Fruit fly (Drosophila melanogaster) whole organism, embryonic: ENCODE data around the gene Targ3.

Source experiments
- Bgb ChIP-seq: fragments of 200-800 bp; sonication (Bioruptor generic); IDR thresholded peaks from 2 replicates; pipeline ENCODE4 v1.3.6; 2022; ENCODE audit warnings: missing biosample characterization, missing genetic modification characterization; ENCODE audit not compliant: partially characterized antibody
- Bteb2 ChIP-seq: fragments of 200-800 bp; sonication (Bioruptor generic); optimal IDR thresholded peaks from 2 replicates; lab custom pipeline; 2016; ENCODE audit warnings: missing biosample characterization, missing genetic modification characterization
- CG10274 ChIP-seq: fragments of 200-800 bp; sonication (Bioruptor generic); optimal IDR thresholded peaks from 3 replicates; lab custom pipeline; 2017; ENCODE audit warnings: missing biosample characterization, mild to moderate bottlenecking, missing genetic modification characterization
- CG10321 ChIP-seq: fragments of 200-800 bp; sonication (Bioruptor generic); IDR thresholded peaks from 2 replicates; pipeline ENCODE4 v1.3.6; 2022; ENCODE audit warnings: missing biosample characterization, missing genetic modification characterization
- CG10565 ChIP-seq: fragments of 200-800 bp; sonication (Bioruptor generic); optimal IDR thresholded peaks from 3 replicates; lab custom pipeline; 2016; ENCODE audit warnings: missing biosample characterization, mild to moderate bottlenecking, missing genetic modification characterization
- CG12071 ChIP-seq: fragments of 200-800 bp; sonication (Bioruptor generic); optimal IDR thresholded peaks from 3 replicates; lab custom pipeline; 2018; ENCODE audit warnings: missing biosample characterization, mild to moderate bottlenecking, missing genetic modification characterization
- CG12942 ChIP-seq: fragments of 200-800 bp; sonication (Bioruptor generic); optimal IDR thresholded peaks from 3 replicates; lab custom pipeline; 2016; ENCODE audit warnings: missing biosample characterization, missing genetic modification characterization
- CG14860 ChIP-seq: fragments of 200-800 bp; sonication (Bioruptor generic); IDR thresholded peaks from 3 replicates; pipeline ENCODE4 v1.3.6; 2022; ENCODE audit warnings: missing biosample characterization, missing genetic modification characterization; ENCODE audit not compliant: partially characterized antibody
- CG14965 ChIP-seq: fragments of 200-800 bp; sonication (Bioruptor generic); optimal IDR thresholded peaks from 2 replicates; lab custom pipeline; 2016; ENCODE audit warnings: missing biosample characterization, missing genetic modification characterization, borderline replicate concordance
- CG15073 ChIP-seq: fragments of 200-800 bp; sonication (Bioruptor generic); optimal IDR thresholded peaks from 2 replicates; lab custom pipeline; 2016; ENCODE audit warnings: missing biosample characterization, missing genetic modification characterization
- CG15514 ChIP-seq: fragments of 200-800 bp; sonication (Bioruptor generic); optimal IDR thresholded peaks from 3 replicates; lab custom pipeline; 2017; ENCODE audit warnings: missing biosample characterization, missing genetic modification characterization, mild to moderate bottlenecking, moderate library complexity, missing genetic modification reagents
- CG16813 ChIP-seq: fragments of 200-800 bp; sonication (Bioruptor generic); IDR thresholded peaks from 3 replicates; pipeline ENCODE4 v1.3.6; 2022; ENCODE audit warnings: missing biosample characterization, missing genetic modification characterization; ENCODE audit not compliant: partially characterized antibody
- CG17829 ChIP-seq: fragments of 200-800 bp; optimal IDR thresholded peaks from 2 replicates; lab custom pipeline; 2019; ENCODE audit warnings: missing biosample characterization, mild to moderate bottlenecking, missing genetic modification characterization, moderate library complexity
- CG2875 ChIP-seq: fragments of 200-800 bp; sonication (Bioruptor generic); optimal IDR thresholded peaks from 2 replicates; lab custom pipeline; 2017; ENCODE audit warnings: missing biosample characterization, mild to moderate bottlenecking, missing genetic modification characterization, missing genetic modification reagents
- CG32772 ChIP-seq: fragments of 200-800 bp; sonication (Bioruptor generic); IDR thresholded peaks from 2 replicates; pipeline ENCODE4 v1.3.6; 2022; ENCODE audit warnings: missing biosample characterization, missing genetic modification characterization
- CG34224 ChIP-seq: fragments of 200-800 bp; sonication (Bioruptor generic); IDR thresholded peaks from 3 replicates; pipeline ENCODE4 v1.3.6; 2022; ENCODE audit warnings: missing biosample characterization, missing genetic modification characterization; ENCODE audit not compliant: partially characterized antibody
- CG3995 ChIP-seq: fragments of 200-800 bp; sonication (Bioruptor generic); optimal IDR thresholded peaks from 3 replicates; lab custom pipeline; 2016; ENCODE audit warnings: missing biosample characterization, missing genetic modification characterization
- CG4282 ChIP-seq: fragments of 200-800 bp; sonication (Bioruptor generic); optimal IDR thresholded peaks from 2 replicates; lab custom pipeline; 2016; ENCODE audit warnings: missing biosample characterization, missing genetic modification characterization
- CG7987 ChIP-seq: fragments of 200-800 bp; sonication (Bioruptor generic); optimal IDR thresholded peaks from 2 replicates; lab custom pipeline; 2018; ENCODE audit warnings: missing biosample characterization, mild to moderate bottlenecking, missing genetic modification characterization, moderate library complexity
- Dip3 ChIP-seq: fragments of 200-800 bp; sonication (Bioruptor generic); optimal IDR thresholded peaks from 3 replicates; lab custom pipeline; 2016; ENCODE audit warnings: missing biosample characterization, missing genetic modification characterization
- GATAe ChIP-seq: fragments of 200-800 bp; sonication (Bioruptor generic); conservative IDR thresholded peaks from 2 replicates; pipeline ENCODE4 v1.3.6; 2022; ENCODE audit warnings: missing biosample characterization, missing genetic modification characterization
- HHEX ChIP-seq: fragments of 200-800 bp; sonication (Bioruptor generic); optimal IDR thresholded peaks from 3 replicates; lab custom pipeline; 2017; ENCODE audit warnings: missing biosample characterization, mild to moderate bottlenecking, missing genetic modification characterization, missing genetic modification reagents
- Hr78 ChIP-seq, 2 experiments: fragments of 200-800 bp in 1 of 2; fragments of >200 bp in 1 of 2; sonication (Bioruptor generic) in 1 of 2; optimal IDR thresholded peaks; 2 replicates each; lab custom pipeline; 2017 to 2019; ENCODE audit warnings: missing biosample characterization in 2 of 2, missing genetic modification characterization in 2 of 2, mild to moderate bottlenecking in 1 of 2, moderate library complexity in 1 of 2
- Jarid2 ChIP-seq: fragments of 200-800 bp; sonication (Bioruptor generic); optimal IDR thresholded peaks from 3 replicates; lab custom pipeline; 2017; ENCODE audit warnings: mild to moderate bottlenecking, missing biosample characterization, missing genetic modification reagents, missing genetic modification characterization
- Lhr ChIP-seq: fragments of 200-800 bp; sonication (Bioruptor generic); optimal IDR thresholded peaks from 3 replicates; lab custom pipeline; 2017; ENCODE audit warnings: mild to moderate bottlenecking, missing biosample characterization, missing genetic modification reagents, missing genetic modification characterization
- MBD-R2 ChIP-seq: fragments of 200-800 bp; sonication (Bioruptor generic); IDR thresholded peaks from 2 replicates; pipeline ENCODE4 v1.3.6; 2022; ENCODE audit warnings: missing biosample characterization, missing genetic modification characterization
- Oaz ChIP-seq: fragments of 200-800 bp; sonication (Bioruptor generic); IDR thresholded peaks from 2 replicates; pipeline ENCODE4 v1.3.6; 2022; ENCODE audit warnings: missing biosample characterization, missing genetic modification characterization
- Ptx1 ChIP-seq: fragments of 200-800 bp; sonication (Bioruptor generic); IDR thresholded peaks from 2 replicates; pipeline ENCODE4 v1.3.6; 2022; ENCODE audit warnings: missing biosample characterization, missing genetic modification characterization
- Ravus ChIP-seq: fragments of 200-800 bp; sonication (Bioruptor generic); IDR thresholded peaks from 2 replicates; pipeline ENCODE4 v1.3.6; 2022; ENCODE audit warnings: missing biosample characterization, missing genetic modification characterization
- Rfx ChIP-seq: fragments of 200-800 bp; sonication (Bioruptor generic); IDR thresholded peaks from 2 replicates; pipeline ENCODE4 v1.3.6; 2022; ENCODE audit warnings: missing biosample characterization, missing genetic modification characterization
- Rx ChIP-seq: fragments of 200-800 bp; sonication (Bioruptor generic); IDR thresholded peaks from 2 replicates; pipeline ENCODE4 v1.3.6; 2022; ENCODE audit warnings: missing biosample characterization, missing genetic modification characterization
- Sry-β ChIP-seq: fragments of 200-800 bp; sonication (Bioruptor generic); optimal IDR thresholded peaks from 2 replicates; lab custom pipeline; 2018; ENCODE audit warnings: missing biosample characterization, mild to moderate bottlenecking, missing genetic modification characterization, moderate library complexity
- Sry-δ ChIP-seq: fragments of 200-800 bp; sonication (Bioruptor generic); optimal IDR thresholded peaks from 2 replicates; lab custom pipeline; 2016; ENCODE audit warnings: missing biosample characterization, missing genetic modification characterization
- bcd ChIP-seq: fragments of 200-800 bp; sonication (Bioruptor generic); optimal IDR thresholded peaks from 2 replicates; lab custom pipeline; 2017; ENCODE audit warnings: missing biosample characterization, mild to moderate bottlenecking, missing genetic modification characterization
- cad ChIP-seq: fragments of >200 bp; optimal IDR thresholded peaks from 2 replicates; lab custom pipeline; 2017; ENCODE audit warnings: missing biosample characterization, missing genetic modification characterization
- cg ChIP-seq: fragments of 200-800 bp; sonication (Bioruptor generic); optimal IDR thresholded peaks from 3 replicates; lab custom pipeline; 2019; ENCODE audit warnings: missing biosample characterization, mild to moderate bottlenecking, missing genetic modification characterization, moderate library complexity
- croc ChIP-seq: fragments of 200-800 bp; sonication (Bioruptor generic); conservative IDR thresholded peaks from 3 replicates; pipeline ENCODE4 v1.3.6; 2022; ENCODE audit warnings: missing biosample characterization, missing genetic modification characterization
- fd64A ChIP-seq: fragments of 200-800 bp; sonication (Bioruptor generic); optimal IDR thresholded peaks from 3 replicates; lab custom pipeline; 2018; ENCODE audit warnings: missing biosample characterization, mild to moderate bottlenecking, missing genetic modification characterization
- grau ChIP-seq: fragments of 200-800 bp; optimal IDR thresholded peaks from 3 replicates; lab custom pipeline; 2019; ENCODE audit warnings: missing biosample characterization, mild to moderate bottlenecking, missing genetic modification characterization, moderate library complexity
- ham ChIP-seq: fragments of 200-800 bp; sonication (Bioruptor generic); IDR thresholded peaks from 2 replicates; pipeline ENCODE4 v1.3.6; 2022; ENCODE audit warnings: missing biosample characterization, missing genetic modification characterization
- kay ChIP-seq: fragments of 200-800 bp; sonication (Bioruptor generic); optimal IDR thresholded peaks from 2 replicates; lab custom pipeline; 2016; ENCODE audit warnings: missing biosample characterization, missing genetic modification characterization
- nerfin-2 ChIP-seq: fragments of 200-800 bp; sonication (Bioruptor generic); IDR thresholded peaks from 2 replicates; pipeline ENCODE4 v1.3.6; 2022; ENCODE audit warnings: missing biosample characterization, missing genetic modification characterization; ENCODE audit not compliant: partially characterized antibody
- pros ChIP-seq: fragments of 200-800 bp; sonication (Bioruptor generic); optimal IDR thresholded peaks from 3 replicates; lab custom pipeline; 2019; ENCODE audit warnings: missing biosample characterization, mild to moderate bottlenecking, missing genetic modification characterization, moderate library complexity
- pzg ChIP-seq: fragments of 200-800 bp; sonication (Bioruptor generic); optimal IDR thresholded peaks from 3 replicates; lab custom pipeline; 2018; ENCODE audit warnings: missing biosample characterization, mild to moderate bottlenecking, missing genetic modification characterization, moderate library complexity
- scrt ChIP-seq: fragments of 200-800 bp; sonication (Bioruptor generic); optimal IDR thresholded peaks from 2 replicates; lab custom pipeline; 2018; ENCODE audit warnings: missing biosample characterization, mild to moderate bottlenecking, missing genetic modification characterization, moderate library complexity
- sd ChIP-seq: fragments of 200-800 bp; sonication (Bioruptor generic); optimal IDR thresholded peaks from 3 replicates; lab custom pipeline; 2018; ENCODE audit warnings: missing biosample characterization, mild to moderate bottlenecking, missing genetic modification characterization, moderate library complexity
- slbo ChIP-seq: fragments of 200-800 bp; sonication (Bioruptor generic); IDR thresholded peaks from 2 replicates; pipeline ENCODE4 v1.3.6; 2022; ENCODE audit warnings: missing biosample characterization, missing genetic modification characterization
- tna ChIP-seq: fragments of 200-800 bp; sonication (Bioruptor generic); IDR thresholded peaks from 2 replicates; pipeline ENCODE4 v1.3.6; 2022; ENCODE audit warnings: missing biosample characterization, missing genetic modification characterization; ENCODE audit not compliant: partially characterized antibody
- vnd ChIP-seq: fragments of 200-800 bp; sonication (Bioruptor generic); IDR thresholded peaks from 3 replicates; pipeline ENCODE4 v1.3.6; 2022; ENCODE audit warnings: missing biosample characterization, missing genetic modification characterization; ENCODE audit not compliant: partially characterized antibody

Gene Targ3

dm6 chr3L:21206486-21206885 is 9.9 kb downstream of the Targ3 start (continued):
- no peak for TF ChIP-seq CG4282
- no peak for TF ChIP-seq HHEX (GFP tag; lab: Kevin White, UChicago)
- TF ChIP-seq CG15073 (GFP tag; lab: Kevin White, UChicago) = no peak
- TF ChIP-seq Oaz (GFP tag; lab: Robert Waterston, UW) = no peak
- peak; percentile 51; the same call in 1 of the 3 replicates for TF ChIP-seq CG14860 (GFP tag; lab: Robert Waterston, UW)
- no peak for TF ChIP-seq CG17829 (tag; lab: Kevin White, UChicago)
- no peak for TF ChIP-seq bcd (GFP tag; lab: Kevin White, UChicago)
- no peak for TF ChIP-seq Sry-β (GFP tag; lab: Kevin White, UChicago)
- TF ChIP-seq nerfin-2 (GFP tag; lab: Robert Waterston, UW) = peak; percentile 51; the same call in 1 of the 2 replicates
- TF ChIP-seq CG34224 (GFP tag; lab: Robert Waterston, UW) = peak; percentile 28; the same call in 1 of the 3 replicates
- no peak for TF ChIP-seq CG10321
- peak; percentile 63; the same call in 1 of the 2 replicates for TF ChIP-seq tna (GFP tag; lab: Robert Waterston, UW)
- TF ChIP-seq kay (GFP tag; lab: Kevin White, UChicago) = no peak
- no peak for TF ChIP-seq CG32772 (GFP tag; lab: Robert Waterston, UW)
- no peak for TF ChIP-seq scrt
- peak; percentile 39; the same call in 1 of the 3 replicates for TF ChIP-seq vnd (GFP tag; lab: Robert Waterston, UW)
- TF ChIP-seq grau = no peak
- no peak for TF ChIP-seq CG3995 (GFP tag; lab: Kevin White, UChicago)
- TF ChIP-seq Jarid2 (GFP tag; lab: Kevin White, UChicago) = no peak
- TF ChIP-seq Dip3 (GFP tag; lab: Kevin White, UChicago) = no peak
- no peak for TF ChIP-seq Ptx1 (GFP tag; lab: Robert Waterston, UW)
- TF ChIP-seq CG14965 (GFP tag; lab: Kevin White, UChicago) = no peak
- no peak for TF ChIP-seq GATAe
- TF ChIP-seq MBD-R2 (GFP tag; lab: Robert Waterston, UW) = no peak
- peak; percentile 43; the same call in 1 of the 2 replicates for TF ChIP-seq Bgb
- TF ChIP-seq Rx = no peak
- TF ChIP-seq CG2875 (GFP tag; lab: Kevin White, UChicago) = no peak
- TF ChIP-seq CG10565 (GFP tag; lab: Kevin White, UChicago) = no peak
- no peak for TF ChIP-seq fd64A (GFP tag; lab: Kevin White, UChicago)
- no peak for TF ChIP-seq ham (GFP tag; lab: Robert Waterston, UW)
- TF ChIP-seq Rfx = 0 out of 2 replicates have a peak, but pooled peaks have one; percentile 4
- no peak for TF ChIP-seq Lhr (GFP tag; lab: Kevin White, UChicago)
- TF ChIP-seq CG16813 = peak; percentile 67
- no peak for TF ChIP-seq Bteb2 (GFP tag; lab: Kevin White, UChicago)
- TF ChIP-seq Hr78 (GFP tag; optimal IDR thresholded peaks at IDR 0.05; lab: Kevin White, UChicago) = no peak
- TF ChIP-seq cad (GFP tag; lab: Kevin White, UChicago) = no peak
- TF ChIP-seq CG12942 (GFP tag; lab: Kevin White, UChicago) = no peak

dm6 chr3L:21209921-21210532 is 13.4 kb downstream of the Targ3 start, which contains the start of the genes CG10510 and CG10508:
CG10510 (minus strand) TSS chr3L:21210084.
CG10508 (plus strand) TSS chr3L:21210215.
- TF ChIP-seq Ravus (no peak), Sry-δ (GFP tag; lab: Kevin White, UChicago) (no peak), Rfx (peak; percentile 35; the same call in 1 of the 2 replicates), CG7987 (GFP tag; lab: Kevin White, UChicago) (no peak), CG12071 (peak; percentile 10), cg (GFP tag; lab: Kevin White, UChicago) (peak; percentile 34), pzg (GFP tag; lab: Kevin White, UChicago) (peak; percentile 36), CG15514 (GFP tag; lab: Kevin White, UChicago) (peak; percentile 37), Bgb (peak; percentile 30; the same call in 1 of the 2 replicates), sd (tag; lab: Kevin White, UChicago) (peak; percentile 29), croc (GFP tag; lab: Robert Waterston, UW) (no peak), CG10274 (GFP tag; lab: Kevin White, UChicago) (no peak), slbo (GFP tag; lab: Robert Waterston, UW) (peak; percentile 9; the same call in 1 of the 2 replicates), CG32772 (GFP tag; lab: Robert Waterston, UW) (no peak), pros (GFP tag; lab: Kevin White, UChicago) (peak; percentile 4)
